Fruit fly (Drosophila melanogaster) Kc167 (cell line): ENCODE data around the gene ec.

Source experiments
- Sin3A ChIP-seq: fragments of >200 bp; optimal IDR thresholded peaks from 2 replicates; lab custom pipeline; 2018; ENCODE audit warnings: missing external identifiers
- h ChIP-seq: fragments of >200 bp; optimal IDR thresholded peaks from 3 replicates; lab custom pipeline; 2018; ENCODE audit warnings: missing external identifiers
- insv ChIP-seq: fragments of >200 bp; optimal IDR thresholded peaks from 3 replicates; lab custom pipeline; 2018; ENCODE audit warnings: missing external identifiers
- psq ChIP-seq: fragments of >200 bp; optimal IDR thresholded peaks from 2 replicates; lab custom pipeline; 2017; ENCODE audit warnings: missing external identifiers
- ttk ChIP-seq: sonication (Bioruptor generic); optimal IDR thresholded peaks from 2 replicates; lab custom pipeline; 2017; ENCODE audit warnings: missing external identifiers

DNA sequence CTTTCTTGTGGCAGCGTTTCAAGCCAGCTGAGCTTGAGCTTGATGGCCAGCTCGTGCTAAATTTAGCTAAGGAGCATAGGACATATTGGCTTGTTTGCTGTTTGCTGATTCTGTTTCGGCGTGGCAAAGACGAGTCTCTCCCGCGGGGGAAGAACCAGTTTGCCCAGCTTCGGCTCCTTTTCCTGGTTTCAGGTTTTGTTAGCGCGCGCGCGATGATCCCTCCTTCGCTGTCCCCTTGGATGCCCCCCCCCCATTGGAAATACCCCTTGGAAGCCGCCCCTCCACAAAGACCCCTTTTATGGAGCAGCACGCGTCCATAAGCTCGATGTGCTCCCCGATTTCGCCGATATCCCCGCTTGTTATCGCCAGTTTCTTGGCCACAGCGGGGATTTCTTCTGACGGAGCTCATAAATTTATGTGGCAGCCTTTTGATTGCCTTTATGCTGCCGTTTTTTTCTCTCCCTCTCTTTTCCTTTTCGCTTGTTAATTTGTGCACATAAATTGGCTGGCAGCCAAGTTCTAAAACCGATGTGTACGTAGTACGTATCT lies 21.7 kb downstream of the ec start:
- TF ChIP-seq psq (lab: Kevin White, UChicago) (no peak), ttk (lab: Kevin White, UChicago) (no peak), Sin3A (no peak), insv (lab: Kevin White, UChicago) (no peak), h (lab: Kevin White, UChicago) (no peak)
